Fruit fly (Drosophila melanogaster) whole organism, prepupa: ENCODE measurements around the gene CG2059.

Experiments used
- Blimp-1 ChIP-seq: fragments of 200-800 bp; sonication (Bioruptor generic); optimal IDR thresholded peaks from 3 replicates; lab custom pipeline; 2017; ENCODE audit warnings: missing biosample characterization, missing genetic modification characterization, mild to moderate bottlenecking, moderate library complexity, missing genetic modification reagents
- CG10631 ChIP-seq: fragments of 200-800 bp; sonication (Bioruptor generic); optimal IDR thresholded peaks from 2 replicates; lab custom pipeline; 2016; ENCODE audit warnings: missing biosample characterization, missing genetic modification characterization
- CG11294 ChIP-seq: fragments of 200-800 bp; sonication (Bioruptor generic); IDR thresholded peaks from 2 replicates; pipeline ENCODE4 v1.3.6; 2022; ENCODE audit warnings: missing biosample characterization, missing genetic modification characterization
- CG11762 ChIP-seq: fragments of 200-800 bp; sonication (Bioruptor generic); optimal IDR thresholded peaks from 3 replicates; lab custom pipeline; 2016; ENCODE audit warnings: missing biosample characterization, missing genetic modification characterization; ENCODE audit not compliant: insufficient read depth
- CG11902 ChIP-seq: fragments of 200-800 bp; sonication (Bioruptor generic); optimal IDR thresholded peaks from 3 replicates; lab custom pipeline; 2016; ENCODE audit warnings: missing biosample characterization, missing genetic modification characterization
- CG15336 ChIP-seq: fragments of 200-800 bp; sonication (Bioruptor generic); IDR thresholded peaks from 2 replicates; pipeline ENCODE4 v1.3.6; 2022; ENCODE audit warnings: missing biosample characterization, missing genetic modification characterization
- CG1621 ChIP-seq: fragments of 200-800 bp; sonication (Bioruptor generic); optimal IDR thresholded peaks from 3 replicates; lab custom pipeline; 2018; ENCODE audit warnings: missing biosample characterization, mild to moderate bottlenecking, missing genetic modification characterization
- CG16779 ChIP-seq: fragments of 200-800 bp; sonication (Bioruptor generic); optimal IDR thresholded peaks from 3 replicates; lab custom pipeline; 2017; ENCODE audit warnings: missing biosample characterization, mild to moderate bottlenecking, missing genetic modification characterization
- CG3032 ChIP-seq: fragments of 200-800 bp; optimal IDR thresholded peaks from 2 replicates; lab custom pipeline; 2019; ENCODE audit warnings: missing biosample characterization, mild to moderate bottlenecking, missing genetic modification characterization, moderate library complexity
- CG31627 ChIP-seq: fragments of 200-800 bp; sonication (Bioruptor generic); optimal IDR thresholded peaks from 3 replicates; lab custom pipeline; 2016; ENCODE audit warnings: missing biosample characterization, missing genetic modification characterization
- CG32006 ChIP-seq: fragments of 200-800 bp; sonication (Bioruptor generic); optimal IDR thresholded peaks from 3 replicates; lab custom pipeline; 2017; ENCODE audit warnings: missing biosample characterization, mild to moderate bottlenecking, missing genetic modification characterization
- CG34406 ChIP-seq: fragments of 200-800 bp; sonication (Bioruptor generic); optimal IDR thresholded peaks from 3 replicates; lab custom pipeline; 2016; ENCODE audit warnings: missing biosample characterization, missing genetic modification characterization
- CG4318 ChIP-seq: fragments of 200-800 bp; sonication (Bioruptor generic); optimal IDR thresholded peaks from 3 replicates; lab custom pipeline; 2017; ENCODE audit warnings: missing biosample characterization, mild to moderate bottlenecking, missing genetic modification characterization
- CG6808 ChIP-seq: fragments of 200-800 bp; sonication (Bioruptor generic); optimal IDR thresholded peaks from 3 replicates; lab custom pipeline; 2017; ENCODE audit warnings: missing biosample characterization, missing genetic modification characterization, mild to moderate bottlenecking, moderate library complexity, missing genetic modification reagents
- CG6854 ChIP-seq: fragments of 200-800 bp; sonication (Bioruptor generic); optimal IDR thresholded peaks from 2 replicates; lab custom pipeline; 2017; ENCODE audit warnings: missing biosample characterization, mild to moderate bottlenecking, missing genetic modification characterization
- CG8632 ChIP-seq: fragments of 200-800 bp; sonication (Bioruptor generic); optimal IDR thresholded peaks from 3 replicates; lab custom pipeline; 2016; ENCODE audit warnings: missing biosample characterization, missing genetic modification characterization
- CG9139 ChIP-seq: fragments of 200-800 bp; sonication (Bioruptor generic); optimal IDR thresholded peaks from 3 replicates; lab custom pipeline; 2017; ENCODE audit warnings: missing biosample characterization, mild to moderate bottlenecking, missing genetic modification characterization
- Eip75B ChIP-seq: fragments of 200-800 bp; sonication (Bioruptor generic); optimal IDR thresholded peaks from 3 replicates; lab custom pipeline; 2016; ENCODE audit warnings: missing biosample characterization, missing genetic modification characterization
- Eip78C ChIP-seq: fragments of 200-800 bp; sonication (Bioruptor generic); peaks from one replicate; lab custom pipeline; 2016; ENCODE audit warnings: missing biosample characterization, missing genetic modification characterization
- Eip93F ChIP-seq: fragments of 200-800 bp; sonication (Bioruptor generic); optimal IDR thresholded peaks from 2 replicates; lab custom pipeline; 2016; ENCODE audit warnings: missing biosample characterization, mild to moderate bottlenecking, missing genetic modification characterization
- Ets21C ChIP-seq: fragments of 200-800 bp; sonication (Bioruptor generic); optimal IDR thresholded peaks from 3 replicates; lab custom pipeline; 2016; ENCODE audit warnings: missing biosample characterization, missing genetic modification characterization
- Gug ChIP-seq: fragments of 200-800 bp; sonication (Bioruptor generic); IDR thresholded peaks from 2 replicates; pipeline ENCODE4 v1.3.6; 2022; ENCODE audit warnings: missing biosample characterization, missing genetic modification characterization
- Hr39 ChIP-seq: fragments of 200-800 bp; sonication (Bioruptor generic); optimal IDR thresholded peaks from 2 replicates; lab custom pipeline; 2016; ENCODE audit warnings: missing biosample characterization, missing genetic modification characterization
- Hr4 ChIP-seq: fragments of 200-800 bp; sonication (Bioruptor generic); optimal IDR thresholded peaks from 3 replicates; lab custom pipeline; 2016; ENCODE audit warnings: missing biosample characterization, missing genetic modification characterization
- Met ChIP-seq: fragments of 200-800 bp; sonication (Bioruptor generic); optimal IDR thresholded peaks from 3 replicates; lab custom pipeline; 2016; ENCODE audit warnings: missing biosample characterization, missing genetic modification characterization
- OdsH ChIP-seq: fragments of 200-800 bp; sonication (Bioruptor generic); optimal IDR thresholded peaks from 3 replicates; lab custom pipeline; 2016; ENCODE audit warnings: missing biosample characterization, missing genetic modification characterization
- Smox ChIP-seq: fragments of 200-800 bp; sonication (Bioruptor generic); optimal IDR thresholded peaks from 3 replicates; lab custom pipeline; 2016; ENCODE audit warnings: missing biosample characterization, missing genetic modification characterization
- Sox102F ChIP-seq: fragments of 200-800 bp; sonication (Bioruptor generic); optimal IDR thresholded peaks from 2 replicates; lab custom pipeline; 2016; ENCODE audit warnings: missing biosample characterization, mild to moderate bottlenecking, missing genetic modification characterization
- Sox14 ChIP-seq: fragments of 200-800 bp; sonication (Bioruptor generic); optimal IDR thresholded peaks from 3 replicates; lab custom pipeline; 2016; ENCODE audit warnings: missing biosample characterization, missing genetic modification characterization
- achi ChIP-seq: fragments of 200-800 bp; sonication (Bioruptor generic); optimal IDR thresholded peaks from 3 replicates; lab custom pipeline; 2016; ENCODE audit warnings: missing biosample characterization, missing genetic modification characterization
- acj6 ChIP-seq: fragments of 200-800 bp; sonication (Bioruptor generic); optimal IDR thresholded peaks from 3 replicates; lab custom pipeline; 2016; ENCODE audit warnings: missing biosample characterization, missing genetic modification characterization
- cyc ChIP-seq: fragments of 200-800 bp; sonication (Bioruptor generic); optimal IDR thresholded peaks from 3 replicates; lab custom pipeline; 2016; ENCODE audit warnings: missing biosample characterization, missing genetic modification characterization
- dsx ChIP-seq: fragments of 200-800 bp; optimal IDR thresholded peaks from 3 replicates; lab custom pipeline; 2019; ENCODE audit warnings: missing biosample characterization, mild to moderate bottlenecking, missing genetic modification characterization, moderate library complexity; ENCODE audit not compliant: poor library complexity, severe bottlenecking
- eg ChIP-seq: fragments of 200-800 bp; sonication (Bioruptor generic); IDR thresholded peaks from 3 replicates; pipeline ENCODE4 v1.3.6; 2022; ENCODE audit warnings: missing biosample characterization, missing genetic modification characterization
- esn ChIP-seq: fragments of 200-800 bp; sonication (Bioruptor generic); optimal IDR thresholded peaks from 2 replicates; lab custom pipeline; 2016; ENCODE audit warnings: missing biosample characterization, mild to moderate bottlenecking, missing genetic modification characterization, moderate library complexity
- fd59A ChIP-seq: fragments of 200-800 bp; sonication (Bioruptor generic); optimal IDR thresholded peaks from 2 replicates; lab custom pipeline; 2017; ENCODE audit warnings: missing biosample characterization, mild to moderate bottlenecking, missing genetic modification characterization, missing genetic modification reagents
- fd85E ChIP-seq: fragments of 200-800 bp; sonication (Bioruptor generic); optimal IDR thresholded peaks from 3 replicates; lab custom pipeline; 2016; ENCODE audit warnings: missing biosample characterization, missing genetic modification characterization
- fkh ChIP-seq: fragments of 200-800 bp; sonication (Bioruptor generic); optimal IDR thresholded peaks from 3 replicates; lab custom pipeline; 2017; ENCODE audit warnings: missing biosample characterization, mild to moderate bottlenecking, missing genetic modification characterization, moderate library complexity
- net ChIP-seq: fragments of 200-800 bp; sonication (Bioruptor generic); optimal IDR thresholded peaks from 3 replicates; lab custom pipeline; 2016; ENCODE audit warnings: missing biosample characterization, missing genetic modification characterization
- pdm3 ChIP-seq: fragments of 200-800 bp; sonication (Bioruptor generic); optimal IDR thresholded peaks from 3 replicates; lab custom pipeline; 2016; ENCODE audit warnings: missing biosample characterization, missing genetic modification characterization
- salr ChIP-seq, 2 experiments: fragments of 200-800 bp; sonication (Bioruptor generic); optimal IDR thresholded peaks; 3 replicates each; lab custom pipeline; 2016 to 2018; ENCODE audit warnings: missing biosample characterization in 2 of 2, missing genetic modification characterization in 2 of 2, mild to moderate bottlenecking in 1 of 2
- spab ChIP-seq: fragments of 200-800 bp; sonication (Bioruptor generic); optimal IDR thresholded peaks from 2 replicates; lab custom pipeline; 2017; ENCODE audit warnings: missing biosample characterization, mild to moderate bottlenecking, missing genetic modification characterization, missing genetic modification reagents
- ss ChIP-seq, 2 experiments: fragments of 200-800 bp; sonication (Bioruptor generic); optimal IDR thresholded peaks; 2 replicates in 1 of 2; 3 replicates in 1 of 2; lab custom pipeline; 2017 to 2018; ENCODE audit warnings: mild to moderate bottlenecking in 2 of 2, missing biosample characterization in 2 of 2, missing genetic modification characterization in 2 of 2, moderate library complexity in 1 of 2
- svp ChIP-seq: fragments of 200-800 bp; sonication (Bioruptor generic); peaks from one replicate; lab custom pipeline; 2016; ENCODE audit warnings: missing biosample characterization, missing genetic modification characterization
- vri ChIP-seq: fragments of 200-800 bp; sonication (Bioruptor generic); optimal IDR thresholded peaks from 3 replicates; lab custom pipeline; 2016; ENCODE audit warnings: missing biosample characterization, mild to moderate bottlenecking, missing genetic modification characterization

The CG2059 gene

dm6 chrX:7293133-7293873 lies 7.1 kb downstream of the CG2059 start (continued):
- TF ChIP-seq Blimp-1 (GFP tag; lab: Kevin White, UChicago) (peak; percentile 63), Eip78C (GFP tag; lab: Kevin White, UChicago) (peak; percentile 95), cyc (GFP tag; lab: Kevin White, UChicago) (peak; percentile 87), CG6808 (peak; percentile 81), pdm3 (peak; percentile 89), eg (GFP tag; lab: Robert Waterston, UW) (peak; percentile 93), Sox14 (peak; percentile 84), Smox (GFP tag; lab: Kevin White, UChicago) (peak; percentile 83), CG9139 (GFP tag; lab: Kevin White, UChicago) (peak; percentile 69), Ets21C (GFP tag; lab: Kevin White, UChicago) (peak; percentile 83), Hr39 (GFP tag; lab: Kevin White, UChicago) (peak; percentile 90), CG3032 (peak; percentile 85), CG8632 (GFP tag; lab: Kevin White, UChicago) (peak; percentile 76), esn (peak; percentile 83), Met (peak; percentile 86), CG32006 (GFP tag; lab: Kevin White, UChicago) (peak; percentile 82), CG31627 (peak; percentile 87), Eip93F (peak; percentile 33), fd59A (peak; percentile 84), net (peak; percentile 72), CG6854 (GFP tag; lab: Kevin White, UChicago) (peak; percentile 60), CG34406 (GFP tag; lab: Kevin White, UChicago) (peak; percentile 75)

dm6 chrX:7293874-7294559 lies 7.9 kb downstream of the CG2059 start:
- TF ChIP-seq CG6854 (GFP tag; lab: Kevin White, UChicago) (peak; percentile 92), Eip75B (peak; percentile 55), cyc (GFP tag; lab: Kevin White, UChicago) (peak; percentile 73), dsx (GFP tag; lab: Kevin White, UChicago) (peak; percentile 93), CG31627 (peak; percentile 70), CG1621 (peak; percentile 82), Hr4 (GFP tag; lab: Kevin White, UChicago) (peak; percentile 71), Sox102F (GFP tag; lab: Kevin White, UChicago) (peak; percentile 80), CG15336 (GFP tag; lab: Robert Waterston, UW) (peak; percentile 95), CG32006 (GFP tag; lab: Kevin White, UChicago) (peak; percentile 88), acj6 (GFP tag; lab: Kevin White, UChicago) (peak; percentile 86), vri (GFP tag; lab: Kevin White, UChicago) (peak; percentile 75), CG34406 (GFP tag; lab: Kevin White, UChicago) (peak; percentile 91), esn (peak; percentile 89), spab (peak; percentile 87), fd59A (peak; percentile 86), OdsH (GFP tag; lab: Kevin White, UChicago) (peak; percentile 89), CG11294 (peak; percentile 73), Eip78C (GFP tag; lab: Kevin White, UChicago) (peak; percentile 98), fd85E (no peak), ss (GFP tag; optimal IDR thresholded peaks at IDR 0.05; lab: Kevin White, UChicago) (peak; percentile 92 to 93), Met (peak; percentile 87), eg (GFP tag; lab: Robert Waterston, UW) (peak; percentile 89), CG4318 (GFP tag; lab: Kevin White, UChicago) (peak; percentile 81), CG11762 (GFP tag; lab: Kevin White, UChicago) (peak; percentile 78), CG11902 (peak; percentile 75), fkh (GFP tag; lab: Kevin White, UChicago) (peak; percentile 33), svp (GFP tag; lab: Kevin White, UChicago) (peak; percentile 92), CG10631 (GFP tag; lab: Kevin White, UChicago) (peak; percentile 83), Hr39 (GFP tag; lab: Kevin White, UChicago) (peak; percentile 49), Gug (GFP tag; lab: Robert Waterston, UW) (peak; percentile 84), CG16779 (tag; lab: Kevin White, UChicago) (peak; percentile 86), achi (GFP tag; lab: Kevin White, UChicago) (peak; percentile 87), salr (GFP tag; optimal IDR thresholded peaks at IDR 0.05; lab: Kevin White, UChicago) (peak; percentile 64 to 75), Eip93F (peak; percentile 76), net (peak; percentile 82), CG9139 (GFP tag; lab: Kevin White, UChicago) (peak; percentile 88), CG6808 (peak; percentile 91)
